Fruit fly (Drosophila melanogaster) whole organism, embryonic: Measurements from ENCODE around the gene sloth1.

Experiments used
- B-H2 ChIP-seq: fragments of 200-800 bp; sonication (Bioruptor generic); optimal IDR thresholded peaks from 2 replicates; lab custom pipeline; 2018; ENCODE audit warnings: missing biosample characterization, mild to moderate bottlenecking, missing genetic modification characterization
- CG11456 ChIP-seq: fragments of 200-800 bp; sonication (Bioruptor generic); IDR thresholded peaks from 3 replicates; pipeline ENCODE4 v1.3.6; 2022; ENCODE audit warnings: missing biosample characterization, missing genetic modification characterization
- CG1233 ChIP-seq: fragments of 200-800 bp; sonication (Bioruptor generic); optimal IDR thresholded peaks from 4 replicates; lab custom pipeline; 2018; ENCODE audit warnings: missing biosample characterization, mild to moderate bottlenecking, missing genetic modification characterization
- CG16863 ChIP-seq: fragments of 200-800 bp; sonication (Bioruptor generic); optimal IDR thresholded peaks from 3 replicates; lab custom pipeline; 2016; ENCODE audit warnings: missing biosample characterization, missing genetic modification characterization
- CG17328 ChIP-seq: fragments of 200-800 bp; sonication (Bioruptor generic); IDR thresholded peaks from 2 replicates; pipeline ENCODE4 v1.3.6; 2022; ENCODE audit warnings: missing biosample characterization, missing genetic modification characterization
- CG17829 ChIP-seq: fragments of 200-800 bp; optimal IDR thresholded peaks from 2 replicates; lab custom pipeline; 2019; ENCODE audit warnings: missing biosample characterization, mild to moderate bottlenecking, missing genetic modification characterization, moderate library complexity
- CG32767 ChIP-seq: fragments of 200-800 bp; sonication (Bioruptor generic); IDR thresholded peaks from 2 replicates; pipeline ENCODE4 v1.3.6; 2022; ENCODE audit warnings: missing biosample characterization, missing genetic modification characterization
- CG3281 ChIP-seq: fragments of 200-800 bp; sonication (Bioruptor generic); optimal IDR thresholded peaks from 3 replicates; lab custom pipeline; 2017; ENCODE audit warnings: missing biosample characterization, mild to moderate bottlenecking, missing genetic modification characterization
- CG34376 ChIP-seq: fragments of 200-800 bp; sonication (Bioruptor generic); optimal IDR thresholded peaks from 2 replicates; lab custom pipeline; 2018; ENCODE audit warnings: missing biosample characterization, mild to moderate bottlenecking, missing genetic modification characterization
- CG4404 ChIP-seq: fragments of 200-800 bp; sonication (Bioruptor generic); IDR thresholded peaks from 2 replicates; pipeline ENCODE4 v1.3.6; 2022; ENCODE audit warnings: missing biosample characterization, missing genetic modification characterization
- CG4707 ChIP-seq: fragments of 200-800 bp; sonication (Bioruptor generic); optimal IDR thresholded peaks from 2 replicates; lab custom pipeline; 2018; ENCODE audit warnings: missing biosample characterization, mild to moderate bottlenecking, missing genetic modification characterization, moderate library complexity
- CG5953 ChIP-seq: fragments of 200-800 bp; sonication (Bioruptor generic); IDR thresholded peaks from 2 replicates; pipeline ENCODE4 v1.3.6; 2022; ENCODE audit warnings: missing biosample characterization, missing genetic modification characterization
- CG6689 ChIP-seq: fragments of 200-800 bp; sonication (Bioruptor generic); IDR thresholded peaks from 2 replicates; pipeline ENCODE4 v1.3.6; 2022; ENCODE audit warnings: missing biosample characterization, missing genetic modification characterization
- CG6813 ChIP-seq: fragments of 200-800 bp; sonication (Bioruptor generic); optimal IDR thresholded peaks from 2 replicates; lab custom pipeline; 2017; ENCODE audit warnings: missing biosample characterization, missing genetic modification characterization, mild to moderate bottlenecking, moderate library complexity, missing genetic modification reagents
- CG7839 ChIP-seq: fragments of 200-800 bp; sonication (Bioruptor generic); optimal IDR thresholded peaks from 3 replicates; lab custom pipeline; 2018; ENCODE audit warnings: missing biosample characterization, mild to moderate bottlenecking, missing genetic modification characterization, moderate library complexity
- CG8478 ChIP-seq: fragments of >200 bp; optimal IDR thresholded peaks from 2 replicates; lab custom pipeline; 2018
- CG8944 ChIP-seq: fragments of 200-800 bp; sonication (Bioruptor generic); optimal IDR thresholded peaks from 3 replicates; lab custom pipeline; 2016; ENCODE audit warnings: missing biosample characterization, missing genetic modification characterization
- CkIIα-i1 ChIP-seq: fragments of 200-800 bp; sonication (Bioruptor generic); IDR thresholded peaks from 2 replicates; pipeline ENCODE4 v1.3.6; 2022; ENCODE audit warnings: missing biosample characterization, missing genetic modification characterization
- CrebB ChIP-seq: fragments of 200-800 bp; sonication (Bioruptor generic); optimal IDR thresholded peaks from 3 replicates; lab custom pipeline; 2018; ENCODE audit warnings: missing biosample characterization, mild to moderate bottlenecking, missing genetic modification characterization
- Med ChIP-seq: fragments of 200-800 bp; sonication (Bioruptor generic); peaks from one replicate; lab custom pipeline; 2016; ENCODE audit warnings: missing biosample characterization, missing genetic modification characterization, mild to moderate bottlenecking, inconsistent platforms, moderate library complexity
- Opbp ChIP-seq: fragments of 200-800 bp; sonication (Bioruptor generic); IDR thresholded peaks from 3 replicates; pipeline ENCODE4 v1.3.6; 2022; ENCODE audit warnings: missing biosample characterization, missing genetic modification characterization; ENCODE audit not compliant: partially characterized antibody
- PHDP ChIP-seq: fragments of 200-800 bp; sonication (Bioruptor generic); optimal IDR thresholded peaks from 3 replicates; lab custom pipeline; 2018; ENCODE audit warnings: missing biosample characterization, mild to moderate bottlenecking, missing genetic modification characterization, moderate library complexity
- Pdp1 ChIP-seq, 2 experiments: fragments of 200-800 bp; sonication (Bioruptor generic); optimal IDR thresholded peaks; 3 replicates each; lab custom pipeline; 2016; ENCODE audit warnings: missing biosample characterization in 2 of 2, missing genetic modification characterization in 2 of 2, mild to moderate bottlenecking in 1 of 2, moderate library complexity in 1 of 2
- Ptx1 ChIP-seq: fragments of 200-800 bp; sonication (Bioruptor generic); IDR thresholded peaks from 2 replicates; pipeline ENCODE4 v1.3.6; 2022; ENCODE audit warnings: missing biosample characterization, missing genetic modification characterization
- Six4 ChIP-seq: fragments of 200-800 bp; sonication (Bioruptor generic); optimal IDR thresholded peaks from 2 replicates; lab custom pipeline; 2016; ENCODE audit warnings: missing biosample characterization, missing genetic modification characterization
- ab ChIP-seq: fragments of 200-800 bp; sonication (Bioruptor generic); optimal IDR thresholded peaks from 2 replicates; lab custom pipeline; 2016; ENCODE audit warnings: missing biosample characterization, missing genetic modification characterization
- ap ChIP-seq: fragments of 200-800 bp; sonication (Bioruptor generic); IDR thresholded peaks from 2 replicates; pipeline ENCODE4 v1.3.6; 2022; ENCODE audit warnings: missing biosample characterization, missing genetic modification characterization
- ase ChIP-seq: fragments of 200-800 bp; sonication (Bioruptor generic); IDR thresholded peaks from 3 replicates; pipeline ENCODE4 v1.3.6; 2022; ENCODE audit warnings: missing biosample characterization, missing genetic modification characterization
- ci ChIP-seq: fragments of 200-800 bp; sonication (Bioruptor generic); IDR thresholded peaks from 3 replicates; pipeline ENCODE4 v1.3.6; 2022; ENCODE audit warnings: missing biosample characterization, missing genetic modification characterization
- exex ChIP-seq: fragments of 200-800 bp; sonication (Bioruptor generic); optimal IDR thresholded peaks from 4 replicates; lab custom pipeline; 2018; ENCODE audit warnings: missing biosample characterization, mild to moderate bottlenecking, missing genetic modification characterization, moderate library complexity
- eyg ChIP-seq: fragments of 200-800 bp; sonication (Bioruptor generic); optimal IDR thresholded peaks from 3 replicates; lab custom pipeline; 2016; ENCODE audit warnings: missing biosample characterization, missing genetic modification characterization
- fd3F ChIP-seq: fragments of 200-800 bp; sonication (Bioruptor generic); optimal IDR thresholded peaks from 2 replicates; lab custom pipeline; 2018; ENCODE audit warnings: missing biosample characterization, mild to moderate bottlenecking, missing genetic modification characterization, moderate library complexity
- gem ChIP-seq: fragments of 200-800 bp; sonication (Bioruptor generic); optimal IDR thresholded peaks from 2 replicates; lab custom pipeline; 2019; ENCODE audit warnings: missing biosample characterization, mild to moderate bottlenecking, missing genetic modification characterization, moderate library complexity
- grau ChIP-seq: fragments of 200-800 bp; optimal IDR thresholded peaks from 3 replicates; lab custom pipeline; 2019; ENCODE audit warnings: missing biosample characterization, mild to moderate bottlenecking, missing genetic modification characterization, moderate library complexity
- gro ChIP-seq: fragments of 200-800 bp; sonication (Bioruptor generic); optimal IDR thresholded peaks from 2 replicates; lab custom pipeline; 2016; ENCODE audit warnings: missing biosample characterization, missing genetic modification characterization
- ind ChIP-seq: fragments of 200-800 bp; sonication (Bioruptor generic); optimal IDR thresholded peaks from 3 replicates; lab custom pipeline; 2016; ENCODE audit warnings: missing biosample characterization, missing genetic modification characterization
- jumu ChIP-seq: fragments of 200-800 bp; sonication (Bioruptor generic); optimal IDR thresholded peaks from 3 replicates; lab custom pipeline; 2016; ENCODE audit warnings: missing biosample characterization, missing genetic modification characterization
- prd ChIP-seq, 3 experiments: fragments of >200 bp in 2 of 3; fragments of 200-800 bp in 1 of 3; sonication (Bioruptor generic) in 1 of 3; optimal IDR thresholded peaks in 2 of 3; IDR thresholded peaks in 1 of 3; 2 replicates in 2 of 3; 3 replicates in 1 of 3; pipeline versions ENCODE4 v1.3.6 to Lab custom; 2017 to 2022; ENCODE audit warnings: missing biosample characterization in 1 of 3, missing genetic modification characterization in 1 of 3
- pzg ChIP-seq: fragments of 200-800 bp; sonication (Bioruptor generic); optimal IDR thresholded peaks from 3 replicates; lab custom pipeline; 2018; ENCODE audit warnings: missing biosample characterization, mild to moderate bottlenecking, missing genetic modification characterization, moderate library complexity
- ranshi ChIP-seq: fragments of 200-800 bp; sonication (Bioruptor generic); IDR thresholded peaks from 2 replicates; pipeline ENCODE4 v1.3.6; 2022; ENCODE audit warnings: missing biosample characterization, missing genetic modification characterization
- slou ChIP-seq: fragments of 200-800 bp; sonication (Bioruptor generic); optimal IDR thresholded peaks from 3 replicates; lab custom pipeline; 2016; ENCODE audit warnings: missing biosample characterization, missing genetic modification characterization
- sqz ChIP-seq: fragments of 200-800 bp; sonication (Bioruptor generic); optimal IDR thresholded peaks from 3 replicates; lab custom pipeline; 2018; ENCODE audit warnings: missing biosample characterization, mild to moderate bottlenecking, missing genetic modification characterization
- tap ChIP-seq: fragments of 200-800 bp; optimal IDR thresholded peaks from 3 replicates; lab custom pipeline; 2019; ENCODE audit warnings: missing biosample characterization, mild to moderate bottlenecking, missing genetic modification characterization, moderate library complexity
- toy ChIP-seq: fragments of 200-800 bp; sonication (Bioruptor generic); IDR thresholded peaks from 2 replicates; pipeline ENCODE4 v1.3.6; 2022; ENCODE audit warnings: missing biosample characterization, missing genetic modification characterization
- twi ChIP-seq: fragments of 200-800 bp; optimal IDR thresholded peaks from 2 replicates; lab custom pipeline; 2019; ENCODE audit warnings: missing biosample characterization, mild to moderate bottlenecking, missing genetic modification characterization, moderate library complexity
- unc-4 ChIP-seq: fragments of 200-800 bp; sonication (Bioruptor generic); IDR thresholded peaks from 2 replicates; pipeline ENCODE4 v1.3.6; 2022; ENCODE audit warnings: missing biosample characterization, missing genetic modification characterization; ENCODE audit not compliant: partially characterized antibody
- zf30C ChIP-seq: fragments of 200-800 bp; sonication (Bioruptor generic); optimal IDR thresholded peaks from 3 replicates; lab custom pipeline; 2018; ENCODE audit warnings: missing biosample characterization, mild to moderate bottlenecking, missing genetic modification characterization
- zfh1 ChIP-seq: fragments of 200-800 bp; sonication (Bioruptor generic); IDR thresholded peaks from 3 replicates; pipeline ENCODE4 v1.3.6; 2022; ENCODE audit warnings: missing biosample characterization, missing genetic modification characterization

Gene sloth1

DNA sequence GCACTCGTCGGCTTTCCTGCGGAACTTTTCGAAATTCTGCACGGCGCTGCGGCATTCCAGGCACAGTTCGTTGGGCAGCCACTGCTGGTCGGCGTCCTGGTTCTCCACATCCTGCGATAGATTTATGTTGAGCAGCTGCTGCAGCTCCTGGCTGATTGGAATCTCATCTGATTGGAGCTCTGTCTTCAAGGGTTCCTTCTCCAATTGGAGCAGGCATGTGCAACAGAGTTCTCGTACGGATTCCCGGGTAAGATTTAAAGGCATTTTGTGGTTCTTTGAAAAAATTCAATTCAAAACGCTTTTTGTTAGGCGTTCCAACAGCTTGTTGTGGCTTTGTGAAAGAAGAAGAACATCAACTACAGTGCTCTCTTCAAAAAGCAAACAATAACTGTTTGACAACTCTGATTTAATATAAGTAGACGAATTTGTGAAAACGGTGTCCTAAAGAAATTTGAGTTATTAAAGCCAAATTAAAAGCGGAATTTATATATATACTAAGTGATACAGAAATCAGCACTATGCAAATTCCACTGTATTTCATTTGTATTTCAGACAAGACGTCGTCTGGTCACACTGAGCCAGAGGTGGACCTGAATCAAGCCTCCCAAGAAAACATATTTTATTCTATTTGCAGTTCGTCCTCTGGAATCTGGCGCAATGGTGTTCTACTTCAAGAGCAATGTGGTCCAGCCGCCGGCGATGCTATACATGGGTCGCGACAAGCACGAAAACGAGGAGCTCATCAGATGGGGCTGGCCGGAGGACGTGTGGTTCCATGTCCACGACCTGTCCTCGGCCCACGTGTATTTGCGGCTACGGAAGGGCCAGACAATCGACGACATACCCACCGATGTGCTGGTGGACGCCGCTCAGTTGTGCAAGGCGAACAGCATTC is 2.4 kb downstream of the sloth1 start, which contains the start of the genes CG3032 and CG4593 (continued):
- peak; percentile 20 for TF ChIP-seq sqz (GFP tag; lab: Kevin White, UChicago)
- peak; percentile 87 for TF ChIP-seq ind (GFP tag; lab: Kevin White, UChicago)
- TF ChIP-seq zf30C (GFP tag; lab: Kevin White, UChicago): no peak
- TF ChIP-seq prd (optimal IDR thresholded peaks at IDR 0.05; lab: Kevin White, UChicago): no peak
- peak; percentile 94 for TF ChIP-seq prd (GFP tag; IDR thresholded peaks at IDR 0.05; lab: Robert Waterston, UW)
- peak; percentile 36 for TF ChIP-seq eyg
- TF ChIP-seq CG6813 (GFP tag; lab: Kevin White, UChicago): peak; percentile 30
- TF ChIP-seq CG8944 (GFP tag; lab: Kevin White, UChicago): peak; percentile 67
- TF ChIP-seq tap (tag; lab: Kevin White, UChicago): peak; percentile 61
- peak; percentile 88 for TF ChIP-seq zfh1 (GFP tag; lab: Robert Waterston, UW)
- no peak for TF ChIP-seq CG8478 (lab: Kevin White, UChicago)
- no peak for TF ChIP-seq CkIIα-i1
- peak; percentile 29 for TF ChIP-seq CG34376 (GFP tag; lab: Kevin White, UChicago)
- peak; percentile 87 for TF ChIP-seq CG6689 (GFP tag; lab: Robert Waterston, UW)
- TF ChIP-seq CG17829 (tag; lab: Kevin White, UChicago): peak; percentile 74
- TF ChIP-seq CG3281 (GFP tag; lab: Kevin White, UChicago): peak; percentile 81
- peak; percentile 55 for TF ChIP-seq Six4 (GFP tag; lab: Kevin White, UChicago)
- peak; percentile 84 for TF ChIP-seq PHDP (tag; lab: Kevin White, UChicago)
- peak; percentile 29 for TF ChIP-seq twi (tag; lab: Kevin White, UChicago)
- TF ChIP-seq CG32767: peak; percentile 87
- peak; percentile 71 for TF ChIP-seq slou (GFP tag; lab: Kevin White, UChicago)
- TF ChIP-seq ap (GFP tag; lab: Robert Waterston, UW): peak; percentile 66
- peak; percentile 65 for TF ChIP-seq CrebB (tag; lab: Kevin White, UChicago)
- TF ChIP-seq CG4404: peak; percentile 76
- peak; percentile 57 for TF ChIP-seq jumu (GFP tag; lab: Kevin White, UChicago)
- peak; percentile 64 for TF ChIP-seq CG1233 (GFP tag; lab: Kevin White, UChicago)
- peak; percentile 95 for TF ChIP-seq Ptx1
- TF ChIP-seq CG4707 (GFP tag; lab: Kevin White, UChicago): no peak
- peak; percentile 60 for TF ChIP-seq pzg
- peak; percentile 95 for TF ChIP-seq Med (GFP tag; lab: Kevin White, UChicago)
- TF ChIP-seq B-H2 (GFP tag; lab: Kevin White, UChicago): peak; percentile 37
- TF ChIP-seq exex (tag; lab: Kevin White, UChicago): peak; percentile 23
- no peak for TF ChIP-seq Opbp (GFP tag; lab: Robert Waterston, UW)

DNA sequence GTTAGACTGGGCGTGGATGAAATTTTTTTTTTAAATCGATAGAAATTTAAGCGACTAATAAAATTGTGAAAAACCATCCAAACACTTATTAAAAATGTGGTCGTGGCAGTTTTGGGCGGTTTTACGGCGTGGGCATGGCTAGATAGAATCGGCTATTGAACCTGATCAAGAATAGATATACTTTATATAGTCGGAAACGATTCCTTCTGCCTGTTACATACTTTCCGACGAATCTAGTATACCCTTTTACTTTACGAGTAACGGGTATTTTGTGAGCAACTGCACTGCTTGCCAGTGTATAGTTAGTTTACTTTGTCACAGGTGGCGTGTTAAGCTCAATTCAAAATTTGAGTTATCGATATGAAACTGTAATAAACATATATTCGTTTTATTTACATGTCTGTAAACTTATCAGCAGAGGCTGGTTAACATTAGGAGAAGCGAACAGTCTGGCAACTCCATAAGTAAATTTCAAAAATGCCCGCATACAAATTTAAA is 3.8 kb downstream of the sloth1 start:
- TF ChIP-seq ase (GFP tag; lab: Robert Waterston, UW) (peak; percentile 50; the same call in 1 of the 3 replicates), unc-4 (GFP tag; lab: Robert Waterston, UW) (peak; percentile 71), CG11456 (GFP tag; lab: Robert Waterston, UW) (peak; percentile 68; the same call in 2 of the 3 replicates), fd3F (no peak), CG17328 (GFP tag; lab: Robert Waterston, UW) (no peak), CG5953 (no peak), gro (GFP tag; lab: Kevin White, UChicago) (peak; percentile 89), gem (tag; lab: Kevin White, UChicago) (peak; percentile 55), ab (GFP tag; lab: Kevin White, UChicago) (no peak), prd (optimal IDR thresholded peaks at IDR 0.05; lab: Kevin White, UChicago) (no peak), prd (GFP tag; IDR thresholded peaks at IDR 0.05; lab: Robert Waterston, UW) (peak; percentile 62), ranshi (peak; percentile 31; the same call in 1 of the 2 replicates), ci (GFP tag; lab: Robert Waterston, UW) (peak; percentile 71), toy (GFP tag; lab: Robert Waterston, UW) (no peak), CG16863 (GFP tag; lab: Kevin White, UChicago) (peak; percentile 31), CG6689 (GFP tag; lab: Robert Waterston, UW) (0 out of 2 replicates have a peak, but pooled peaks have one; percentile 20), CG7839 (tag; lab: Kevin White, UChicago) (peak; percentile 66), grau (tag; lab: Kevin White, UChicago) (peak; percentile 40), CG1233 (GFP tag; lab: Kevin White, UChicago) (peak; percentile 18), Pdp1 (GFP tag; optimal IDR thresholded peaks at IDR 0.05; lab: Kevin White, UChicago) (peak; percentile 64 to 68)
